Fruit fly (Drosophila melanogaster) whole organism, embryonic: Measurements from ENCODE around the gene CG46397.

Experiments used
- Ada2b ChIP-seq: fragments of 200-800 bp; sonication (Bioruptor generic); IDR thresholded peaks from 2 replicates; pipeline ENCODE4 v1.3.6; 2022; ENCODE audit warnings: missing biosample characterization, missing genetic modification characterization
- Asciz ChIP-seq: fragments of 200-800 bp; sonication (Bioruptor generic); optimal IDR thresholded peaks from 2 replicates; lab custom pipeline; 2017; ENCODE audit warnings: missing biosample characterization, mild to moderate bottlenecking, missing genetic modification characterization, missing genetic modification reagents
- BtbVII ChIP-seq: fragments of 200-800 bp; sonication (Bioruptor generic); optimal IDR thresholded peaks from 3 replicates; lab custom pipeline; 2017; ENCODE audit warnings: missing biosample characterization, mild to moderate bottlenecking, missing genetic modification characterization
- CG10565 ChIP-seq: fragments of 200-800 bp; sonication (Bioruptor generic); optimal IDR thresholded peaks from 3 replicates; lab custom pipeline; 2016; ENCODE audit warnings: missing biosample characterization, mild to moderate bottlenecking, missing genetic modification characterization
- CG11247 ChIP-seq: fragments of 200-800 bp; sonication (Bioruptor generic); IDR thresholded peaks from 2 replicates; pipeline ENCODE4 v1.3.6; 2022; ENCODE audit warnings: missing biosample characterization, missing genetic modification characterization
- CG17612 ChIP-seq: fragments of 200-800 bp; sonication (Bioruptor generic); IDR thresholded peaks from 2 replicates; pipeline ENCODE4 v1.3.6; 2022; ENCODE audit warnings: missing biosample characterization, missing genetic modification characterization
- CG18262 ChIP-seq: fragments of 200-800 bp; optimal IDR thresholded peaks from 3 replicates; lab custom pipeline; 2019; ENCODE audit warnings: missing biosample characterization, mild to moderate bottlenecking, missing genetic modification characterization, moderate library complexity
- CG18599 ChIP-seq: fragments of 200-800 bp; sonication (Bioruptor generic); optimal IDR thresholded peaks from 3 replicates; lab custom pipeline; 2017; ENCODE audit warnings: missing biosample characterization, missing genetic modification characterization, mild to moderate bottlenecking, moderate library complexity, missing genetic modification reagents
- CG18764 ChIP-seq: fragments of 200-800 bp; sonication (Bioruptor generic); optimal IDR thresholded peaks from 3 replicates; lab custom pipeline; 2016; ENCODE audit warnings: missing biosample characterization, missing genetic modification characterization
- CG2712 ChIP-seq: fragments of 200-800 bp; optimal IDR thresholded peaks from 3 replicates; lab custom pipeline; 2019; ENCODE audit warnings: missing biosample characterization, mild to moderate bottlenecking, missing genetic modification characterization, moderate library complexity
- CG32772 ChIP-seq: fragments of 200-800 bp; sonication (Bioruptor generic); IDR thresholded peaks from 2 replicates; pipeline ENCODE4 v1.3.6; 2022; ENCODE audit warnings: missing biosample characterization, missing genetic modification characterization
- CG34422 ChIP-seq: fragments of 200-800 bp; sonication (Bioruptor generic); IDR thresholded peaks from 3 replicates; pipeline ENCODE4 v1.3.6; 2022; ENCODE audit warnings: missing biosample characterization, missing genetic modification characterization
- CG4820 ChIP-seq: fragments of 200-800 bp; sonication (Bioruptor generic); optimal IDR thresholded peaks from 3 replicates; lab custom pipeline; 2016; ENCODE audit warnings: missing biosample characterization, missing genetic modification characterization
- CG5245 ChIP-seq: fragments of 200-800 bp; sonication (Bioruptor generic); optimal IDR thresholded peaks from 3 replicates; lab custom pipeline; 2016; ENCODE audit warnings: missing biosample characterization, missing genetic modification characterization
- CG7556 ChIP-seq: fragments of 200-800 bp; sonication (Bioruptor generic); optimal IDR thresholded peaks from 2 replicates; lab custom pipeline; 2017; ENCODE audit warnings: missing biosample characterization, mild to moderate bottlenecking, missing genetic modification characterization
- CG8089 ChIP-seq: fragments of 200-800 bp; sonication (Bioruptor generic); optimal IDR thresholded peaks from 3 replicates; lab custom pipeline; 2016; ENCODE audit warnings: missing biosample characterization, missing genetic modification characterization
- CG8944 ChIP-seq: fragments of 200-800 bp; sonication (Bioruptor generic); optimal IDR thresholded peaks from 3 replicates; lab custom pipeline; 2016; ENCODE audit warnings: missing biosample characterization, missing genetic modification characterization
- CG9437 ChIP-seq: fragments of 200-800 bp; sonication (Bioruptor generic); optimal IDR thresholded peaks from 2 replicates; lab custom pipeline; 2018; ENCODE audit warnings: missing biosample characterization, mild to moderate bottlenecking, missing genetic modification characterization
- CG9817 ChIP-seq: fragments of 200-800 bp; sonication (Bioruptor generic); optimal IDR thresholded peaks from 2 replicates; lab custom pipeline; 2018; ENCODE audit warnings: missing biosample characterization, mild to moderate bottlenecking, missing genetic modification characterization, moderate library complexity
- Chrac-16 ChIP-seq: fragments of 200-800 bp; sonication (Bioruptor generic); optimal IDR thresholded peaks from 3 replicates; lab custom pipeline; 2016; ENCODE audit warnings: missing biosample characterization, missing genetic modification characterization
- Dfd ChIP-seq, 2 experiments: fragments of >200 bp; optimal IDR thresholded peaks; 2 replicates each; lab custom pipeline; 2017; ENCODE audit warnings: missing biosample characterization in 2 of 2, missing genetic modification characterization in 2 of 2
- Eip74EF ChIP-seq, 2 experiments: fragments of 200-800 bp in 1 of 2; fragments of >200 bp in 1 of 2; sonication (Bioruptor generic) in 1 of 2; optimal IDR thresholded peaks; 2 replicates each; lab custom pipeline; 2017 to 2019; ENCODE audit warnings: missing biosample characterization in 2 of 2, missing genetic modification characterization in 2 of 2, mild to moderate bottlenecking in 1 of 2, moderate library complexity in 1 of 2
- HLH54F ChIP-seq: fragments of 200-800 bp; sonication (Bioruptor generic); optimal IDR thresholded peaks from 3 replicates; lab custom pipeline; 2016; ENCODE audit warnings: missing biosample characterization, missing genetic modification characterization
- Hey ChIP-seq: fragments of 200-800 bp; sonication (Bioruptor generic); optimal IDR thresholded peaks from 3 replicates; lab custom pipeline; 2018; ENCODE audit warnings: missing biosample characterization, mild to moderate bottlenecking, missing genetic modification characterization
- NC2β ChIP-seq: fragments of 200-800 bp; sonication (Bioruptor generic); optimal IDR thresholded peaks from 2 replicates; lab custom pipeline; 2016; ENCODE audit warnings: missing biosample characterization, missing genetic modification characterization
- Nf-YB ChIP-seq: fragments of 200-800 bp; sonication (Bioruptor generic); optimal IDR thresholded peaks from 3 replicates; lab custom pipeline; 2019; ENCODE audit warnings: missing biosample characterization, mild to moderate bottlenecking, missing genetic modification characterization, moderate library complexity
- Sox102F ChIP-seq: fragments of 200-800 bp; sonication (Bioruptor generic); optimal IDR thresholded peaks from 2 replicates; lab custom pipeline; 2018; ENCODE audit warnings: missing biosample characterization, mild to moderate bottlenecking, missing genetic modification characterization, moderate library complexity
- Usf ChIP-seq: fragments of 200-800 bp; sonication (Bioruptor generic); optimal IDR thresholded peaks from 2 replicates; lab custom pipeline; 2017; ENCODE audit warnings: missing genotype, missing biosample characterization, missing genetic modification characterization
- disco-r ChIP-seq: fragments of 200-800 bp; sonication (Bioruptor generic); optimal IDR thresholded peaks from 2 replicates; lab custom pipeline; 2016; ENCODE audit warnings: missing biosample characterization, missing genetic modification characterization
- dmrt99B ChIP-seq: fragments of 200-800 bp; sonication (Bioruptor generic); optimal IDR thresholded peaks from 2 replicates; lab custom pipeline; 2018; ENCODE audit warnings: missing biosample characterization, mild to moderate bottlenecking, missing genetic modification characterization, moderate library complexity
- exex ChIP-seq: fragments of 200-800 bp; sonication (Bioruptor generic); optimal IDR thresholded peaks from 4 replicates; lab custom pipeline; 2018; ENCODE audit warnings: missing biosample characterization, mild to moderate bottlenecking, missing genetic modification characterization, moderate library complexity
- fu2 ChIP-seq: fragments of 200-800 bp; sonication (Bioruptor generic); optimal IDR thresholded peaks from 2 replicates; lab custom pipeline; 2016; ENCODE audit warnings: missing biosample characterization, missing genetic modification characterization
- jing ChIP-seq: fragments of 200-800 bp; sonication (Bioruptor generic); optimal IDR thresholded peaks from 2 replicates; lab custom pipeline; 2018; ENCODE audit warnings: missing biosample characterization, mild to moderate bottlenecking, missing genetic modification characterization
- mld ChIP-seq: fragments of 200-800 bp; sonication (Bioruptor generic); IDR thresholded peaks from 3 replicates; pipeline ENCODE4 v1.3.6; 2022; ENCODE audit warnings: missing biosample characterization, missing genetic modification characterization; ENCODE audit not compliant: partially characterized antibody
- nerfin-1 ChIP-seq: fragments of 200-800 bp; sonication (Bioruptor generic); optimal IDR thresholded peaks from 3 replicates; lab custom pipeline; 2019; ENCODE audit warnings: missing biosample characterization, mild to moderate bottlenecking, missing genetic modification characterization, moderate library complexity
- nmo ChIP-seq: fragments of 200-800 bp; sonication (Bioruptor generic); optimal IDR thresholded peaks from 2 replicates; lab custom pipeline; 2018; ENCODE audit warnings: missing biosample characterization, mild to moderate bottlenecking, missing genetic modification characterization, moderate library complexity
- oc ChIP-seq: fragments of 200-800 bp; sonication (Bioruptor generic); optimal IDR thresholded peaks from 2 replicates; lab custom pipeline; 2018; ENCODE audit warnings: missing biosample characterization, mild to moderate bottlenecking, missing genetic modification characterization, moderate library complexity
- odd ChIP-seq: fragments of 200-800 bp; sonication (Bioruptor generic); optimal IDR thresholded peaks from 2 replicates; lab custom pipeline; 2017; ENCODE audit warnings: missing biosample characterization, mild to moderate bottlenecking, missing genetic modification characterization
- pb ChIP-seq: fragments of 200-800 bp; sonication (Bioruptor generic); optimal IDR thresholded peaks from 3 replicates; lab custom pipeline; 2016; ENCODE audit warnings: missing biosample characterization, missing genetic modification characterization
- prd ChIP-seq, 3 experiments: fragments of >200 bp in 2 of 3; fragments of 200-800 bp in 1 of 3; sonication (Bioruptor generic) in 1 of 3; optimal IDR thresholded peaks in 2 of 3; IDR thresholded peaks in 1 of 3; 2 replicates in 2 of 3; 3 replicates in 1 of 3; pipeline versions ENCODE4 v1.3.6 to Lab custom; 2017 to 2022; ENCODE audit warnings: missing biosample characterization in 1 of 3, missing genetic modification characterization in 1 of 3
- sens ChIP-seq: fragments of 200-800 bp; sonication (Bioruptor generic); peaks from one replicate; lab custom pipeline; 2016; ENCODE audit warnings: missing biosample characterization, missing genetic modification characterization
- slbo ChIP-seq: fragments of 200-800 bp; sonication (Bioruptor generic); IDR thresholded peaks from 2 replicates; pipeline ENCODE4 v1.3.6; 2022; ENCODE audit warnings: missing biosample characterization, missing genetic modification characterization
- tgo ChIP-seq: fragments of 200-800 bp; sonication (Bioruptor generic); IDR thresholded peaks from 3 replicates; pipeline ENCODE4 v1.3.6; 2022; ENCODE audit warnings: missing biosample characterization, missing genetic modification characterization
- tio ChIP-seq: fragments of 200-800 bp; sonication (Bioruptor generic); optimal IDR thresholded peaks from 2 replicates; lab custom pipeline; 2017; ENCODE audit warnings: missing biosample characterization, missing genetic modification characterization, inconsistent platforms
- tna ChIP-seq: fragments of 200-800 bp; sonication (Bioruptor generic); IDR thresholded peaks from 2 replicates; pipeline ENCODE4 v1.3.6; 2022; ENCODE audit warnings: missing biosample characterization, missing genetic modification characterization; ENCODE audit not compliant: partially characterized antibody
- twi ChIP-seq: fragments of 200-800 bp; optimal IDR thresholded peaks from 2 replicates; lab custom pipeline; 2019; ENCODE audit warnings: missing biosample characterization, mild to moderate bottlenecking, missing genetic modification characterization, moderate library complexity
- vfl ChIP-seq: fragments of 200-800 bp; sonication (Bioruptor generic); optimal IDR thresholded peaks from 2 replicates; lab custom pipeline; 2016; ENCODE audit warnings: missing biosample characterization, missing genetic modification characterization

CG46397 gene

dm6 chr2L:8937003-8937402 lies 10.1 kb upstream of the CG46397 start, which contains the start of gene Tsp29Fb (continued):
- TF ChIP-seq CG5245 (GFP tag; lab: Kevin White, UChicago) (peak; percentile 38), nmo (GFP tag; lab: Kevin White, UChicago) (peak; percentile 77), pb (no peak), CG32772 (peak; percentile 60), CG18764 (GFP tag; lab: Kevin White, UChicago) (peak; percentile 38), exex (tag; lab: Kevin White, UChicago) (peak; percentile 41), Ada2b (peak; percentile 43; the same call in 1 of the 2 replicates), CG2712 (tag; lab: Kevin White, UChicago) (peak; percentile 73), CG8089 (GFP tag; lab: Kevin White, UChicago) (peak; percentile 4), CG18599 (peak; percentile 92), tna (GFP tag; lab: Robert Waterston, UW) (no peak), sens (peak; percentile 90), Nf-YB (GFP tag; lab: Kevin White, UChicago) (peak; percentile 46), Sox102F (GFP tag; lab: Kevin White, UChicago) (peak; percentile 81), Hey (tag; lab: Kevin White, UChicago) (no peak), prd (optimal IDR thresholded peaks at IDR 0.05; lab: Kevin White, UChicago) (no peak), prd (GFP tag; IDR thresholded peaks at IDR 0.05; lab: Robert Waterston, UW) (peak; percentile 72), CG11247 (peak; percentile 42; the same call in 1 of the 2 replicates), NC2β (GFP tag; lab: Kevin White, UChicago) (peak; percentile 45), HLH54F (peak; percentile 36), jing (GFP tag; lab: Kevin White, UChicago) (peak; percentile 34), Dfd (GFP tag; optimal IDR thresholded peaks at IDR 0.05; lab: Kevin White, UChicago) (no peak), oc (peak; percentile 38), BtbVII (GFP tag; lab: Kevin White, UChicago) (peak; percentile 70), dmrt99B (tag; lab: Kevin White, UChicago) (peak; percentile 89), CG34422 (no peak), CG9817 (tag; lab: Kevin White, UChicago) (peak; percentile 77), CG9437 (GFP tag; lab: Kevin White, UChicago) (peak; percentile 64), slbo (GFP tag; lab: Robert Waterston, UW) (peak; percentile 78), CG10565 (GFP tag; lab: Kevin White, UChicago) (no peak), disco-r (peak; percentile 7), fu2 (GFP tag; lab: Kevin White, UChicago) (peak; percentile 57), Chrac-16 (GFP tag; lab: Kevin White, UChicago) (peak; percentile 56), CG8944 (GFP tag; lab: Kevin White, UChicago) (peak; percentile 34), odd (GFP tag; lab: Kevin White, UChicago) (peak; percentile 62), vfl (GFP tag; lab: Kevin White, UChicago) (no peak), mld (no peak), CG4820 (peak; percentile 51), Usf (GFP tag; lab: Kevin White, UChicago) (peak; percentile 58), CG18262 (peak; percentile 71), CG17612 (no peak), nerfin-1 (tag; lab: Kevin White, UChicago) (peak; percentile 68), CG7556 (peak; percentile 84), tgo (GFP tag; lab: Robert Waterston, UW) (peak; percentile 80), twi (tag; lab: Kevin White, UChicago) (no peak), Asciz (peak; percentile 65), tio (GFP tag; lab: Kevin White, UChicago) (peak; percentile 55), Eip74EF (GFP tag; optimal IDR thresholded peaks at IDR 0.05; lab: Kevin White, UChicago) (peak in 1 of 2 experiments; percentile 68)
